Worm (Caenorhabditis elegans): Measurements from ENCODE around the gene rnp-9.

DNA sequence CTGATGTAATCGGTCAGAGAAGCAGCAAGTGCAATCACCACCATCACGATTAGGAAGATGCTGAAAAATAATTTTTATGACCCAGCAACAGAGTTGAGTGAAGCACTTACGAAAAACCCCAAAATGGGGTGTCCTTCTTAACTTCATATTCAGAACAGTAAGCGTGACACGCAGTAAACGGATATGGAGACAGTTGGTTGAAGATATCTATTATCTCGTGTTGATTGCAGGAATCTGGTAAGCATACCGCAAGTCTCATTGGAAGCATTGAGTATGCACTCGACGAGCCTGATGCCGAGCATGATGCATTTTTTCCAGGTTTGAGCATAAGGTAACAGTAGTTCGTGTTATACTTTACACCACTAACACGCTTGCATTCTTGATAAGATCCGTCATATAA lies 25.8 kb upstream of the rnp-9 start:
- TF ChIP-seq ztf-23 (GFP tag; IDR thresholded peaks at IDR 0.05) (no peak), ref-1 (GFP tag; conservative IDR thresholded peaks at IDR 0.05) (no peak)

Data from whole organism, midembryonic.